Worm (Caenorhabditis elegans): ENCODE data around the gene fbxb-44.

DNA sequence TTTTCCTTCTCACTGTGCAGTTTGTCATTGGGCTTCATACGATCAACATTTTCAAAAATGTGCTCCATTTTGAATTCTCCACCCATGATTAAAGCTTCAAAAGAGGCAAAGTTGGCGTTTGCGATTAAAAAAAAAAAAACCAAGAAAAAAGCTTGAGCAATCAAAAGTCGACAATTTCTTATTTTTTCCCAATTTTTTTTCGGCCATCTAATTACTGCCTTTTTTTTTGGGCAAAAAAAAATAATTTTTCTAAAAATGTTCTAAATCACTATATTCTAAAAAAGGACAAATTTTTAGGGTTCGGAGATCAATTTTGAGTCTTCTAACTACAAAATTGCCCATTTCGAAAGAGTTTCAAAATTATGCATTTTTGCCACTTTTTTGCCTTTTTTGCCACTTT lies 37.3 kb downstream of the fbxb-44 start, which contains the start of gene K05F6.10:
- TF ChIP-seq ama-1 (optimal IDR thresholded peaks at IDR 0.05), result no peak
- no peak for TF ChIP-seq mep-1 (tag; optimal IDR thresholded peaks at IDR 0.05)
- TF ChIP-seq mxl-3 (GFP tag; optimal IDR thresholded peaks at IDR 0.05), result no peak
- no peak for TF ChIP-seq lsy-2 (tag; optimal IDR thresholded peaks at IDR 0.05)
- TF ChIP-seq nhr-28 (tag; optimal IDR thresholded peaks at IDR 0.05), result no peak
- TF ChIP-seq cey-2 (tag; optimal IDR thresholded peaks at IDR 0.05; ENCODE audit: borderline replicate concordance, insufficient read depth), result no peak
- TF ChIP-seq mdl-1 (tag; optimal IDR thresholded peaks at IDR 0.05), result no peak
